Worm (Caenorhabditis elegans) whole organism, late embryonic: ENCODE data around the gene rars-2.

Source experiments
- mec-3 ChIP-seq: sonication (generic microtip); optimal IDR thresholded peaks from 2 replicates; lab custom pipeline; 2016; ENCODE audit warnings: borderline replicate concordance, missing genetic modification characterization, missing compliant biosample characterization
- npax-4 ChIP-seq: sonication (generic microtip); optimal IDR thresholded peaks from 2 replicates; lab custom pipeline; 2016; ENCODE audit warnings: missing genetic modification characterization, missing compliant biosample characterization
- pag-3 ChIP-seq: sonication (generic microtip); optimal IDR thresholded peaks from 2 replicates; lab custom pipeline; 2016; ENCODE audit warnings: missing compliant biosample characterization, missing genetic modification characterization, borderline replicate concordance
- pha-4 ChIP-seq: fragments of 150-350 bp; optimal IDR thresholded peaks from 2 replicates; lab custom pipeline; 2018; ENCODE audit warnings: missing biosample characterization, missing genetic modification reagents, missing genetic modification characterization
- sox-2 ChIP-seq: fragments of 200-800 bp; sonication (Bioruptor generic); IDR thresholded peaks from 2 replicates; pipeline ENCODE4 v1.3.6; 2022; ENCODE audit warnings: missing genetic modification reagents, missing genetic modification characterization, missing compliant biosample characterization
- unc-55 ChIP-seq: sonication (generic microtip); optimal IDR thresholded peaks from 2 replicates; lab custom pipeline; 2017; ENCODE audit warnings: missing biosample characterization, missing genetic modification reagents, missing genetic modification characterization

DNA sequence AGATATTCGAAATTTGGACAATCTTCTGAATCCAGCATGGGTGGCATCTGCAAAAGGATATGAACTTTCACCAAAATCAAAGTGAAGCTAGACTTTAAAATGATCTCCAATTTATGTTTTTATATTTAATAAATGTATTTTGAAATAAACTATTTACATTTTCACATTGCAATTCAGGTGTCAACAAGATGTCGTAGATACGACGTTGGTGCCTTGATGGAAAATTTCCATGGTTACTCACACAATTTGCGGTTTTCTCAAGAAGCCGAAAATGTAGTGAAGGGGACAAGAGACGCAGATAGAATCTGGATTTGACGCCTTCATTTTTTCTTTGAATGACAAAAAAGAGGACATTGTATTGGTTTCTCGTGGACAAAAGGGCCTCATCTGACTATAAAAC is 25.9 kb upstream of the rars-2 start, which contains the start of gene rgs-3:
- TF ChIP-seq sox-2 (no peak), pag-3 (tag; lab: Kevin White, UChicago) (no peak), unc-55 (GFP tag; lab: Kevin White, UChicago) (no peak), npax-4 (no peak), mec-3 (no peak), pha-4 (tag; lab: Kevin White, UChicago) (no peak)
